Worm (Caenorhabditis elegans) whole organism, young adult: ENCODE data around the gene srw-17.

Experiments
- B0336.3 ChIP-seq: fragments of 200-800 bp; sonication (Bioruptor generic); IDR thresholded peaks from 2 replicates; pipeline ENCODE4 v1.3.6; 2022; ENCODE audit warnings: missing genetic modification characterization, missing compliant biosample characterization
- F37B4.10 ChIP-seq: fragments of 200-800 bp; sonication (Bioruptor generic); IDR thresholded peaks from 2 replicates; pipeline ENCODE4 v1.3.6; 2022; ENCODE audit warnings: missing genetic modification characterization, missing compliant biosample characterization
- F57C9.4 ChIP-seq: sonication (generic microtip); optimal IDR thresholded peaks from 2 replicates; lab custom pipeline; 2017; ENCODE audit warnings: mild to moderate bottlenecking, missing genetic modification characterization, missing compliant biosample characterization
- K11D2.4 ChIP-seq: fragments of 200-800 bp; sonication (Bioruptor generic); IDR thresholded peaks from 2 replicates; pipeline ENCODE4 v1.3.6; 2022; ENCODE audit warnings: missing genetic modification reagents, missing genetic modification characterization, missing compliant biosample characterization
- Y56A3A.18 ChIP-seq: fragments of 200-800 bp; sonication (Bioruptor generic); IDR thresholded peaks from 2 replicates; pipeline ENCODE4 v1.3.6; 2022; ENCODE audit warnings: missing genetic modification reagents, missing genetic modification characterization, missing compliant biosample characterization
- Y67H2A.10 ChIP-seq: fragments of 200-800 bp; sonication (Bioruptor generic); conservative IDR thresholded peaks from 2 replicates; pipeline ENCODE4 v1.3.6; 2022; ENCODE audit warnings: missing genetic modification reagents, missing genetic modification characterization, missing compliant biosample characterization
- ZK185.1 ChIP-seq: sonication (generic microtip); optimal IDR thresholded peaks from 2 replicates; lab custom pipeline; 2016; ENCODE audit warnings: mild to moderate bottlenecking, missing genetic modification characterization, missing compliant biosample characterization; ENCODE audit not compliant: poor library complexity, severe bottlenecking
- aptf-2 ChIP-seq: fragments of 200-800 bp; sonication (Bioruptor generic); conservative IDR thresholded peaks from 2 replicates; pipeline ENCODE4 v1.3.6; 2022; ENCODE audit warnings: missing genetic modification reagents, missing genetic modification characterization, missing compliant biosample characterization
- atf-7 ChIP-seq: sonication (generic microtip); optimal IDR thresholded peaks from 2 replicates; lab custom pipeline; 2017; ENCODE audit warnings: mild to moderate bottlenecking, missing genetic modification characterization, missing compliant biosample characterization
- bed-1 ChIP-seq: fragments of 200-800 bp; sonication (Bioruptor generic); IDR thresholded peaks from 2 replicates; pipeline ENCODE4 v1.3.6; 2022; ENCODE audit warnings: missing genetic modification reagents, missing genetic modification characterization, missing compliant biosample characterization
- bed-2 ChIP-seq: fragments of 200-800 bp; sonication (Bioruptor generic); IDR thresholded peaks from 2 replicates; pipeline ENCODE4 v1.3.6; 2022; ENCODE audit warnings: missing genetic modification reagents, missing genetic modification characterization, missing compliant biosample characterization
- ceh-58 ChIP-seq: fragments of 200-800 bp; sonication (Bioruptor generic); IDR thresholded peaks from 2 replicates; pipeline ENCODE4 v1.3.6; 2022; ENCODE audit warnings: missing genetic modification characterization, missing compliant biosample characterization
- ceh-79 ChIP-seq: sonication (generic microtip); optimal IDR thresholded peaks from 2 replicates; lab custom pipeline; 2017; ENCODE audit warnings: mild to moderate bottlenecking, missing genetic modification characterization, missing compliant biosample characterization
- chd-7 ChIP-seq: sonication (generic microtip); optimal IDR thresholded peaks from 2 replicates; lab custom pipeline; 2016; ENCODE audit warnings: mild to moderate bottlenecking, missing genetic modification characterization, moderate library complexity, missing compliant biosample characterization
- egl-18 ChIP-seq: fragments of 200-800 bp; sonication (Bioruptor generic); IDR thresholded peaks from 2 replicates; pipeline ENCODE4 v1.3.6; 2022; ENCODE audit warnings: missing genetic modification reagents, missing genetic modification characterization, missing compliant biosample characterization
- egl-44 ChIP-seq: fragments of 200-800 bp; sonication (Bioruptor generic); IDR thresholded peaks from 2 replicates; pipeline ENCODE4 v1.3.6; 2022; ENCODE audit warnings: missing genetic modification reagents, missing genetic modification characterization, missing compliant biosample characterization
- hlh-26 ChIP-seq: fragments of 200-800 bp; sonication (Bioruptor generic); conservative IDR thresholded peaks from 2 replicates; pipeline ENCODE4 v1.3.6; 2022; ENCODE audit warnings: missing genetic modification reagents, missing genetic modification characterization, missing compliant biosample characterization
- lag-1 ChIP-seq: fragments of 200-800 bp; sonication (Bioruptor generic); IDR thresholded peaks from 2 replicates; pipeline ENCODE4 v1.3.6; 2022; ENCODE audit warnings: missing genetic modification reagents, missing genetic modification characterization, missing compliant biosample characterization
- let-526 ChIP-seq: fragments of 200-800 bp; sonication (Bioruptor generic); IDR thresholded peaks from 2 replicates; pipeline ENCODE4 v1.3.6; 2022; ENCODE audit warnings: missing genetic modification reagents, missing genetic modification characterization, missing compliant biosample characterization
- lin-54 ChIP-seq: fragments of 200-800 bp; sonication (Bioruptor generic); optimal IDR thresholded peaks from 2 replicates; lab custom pipeline; 2018; ENCODE audit warnings: mild to moderate bottlenecking, missing genetic modification characterization, missing compliant biosample characterization
- madf-3 ChIP-seq: fragments of 200-800 bp; sonication (Bioruptor generic); IDR thresholded peaks from 2 replicates; pipeline ENCODE4 v1.3.6; 2022; ENCODE audit warnings: missing genetic modification reagents, missing genetic modification characterization, missing compliant biosample characterization
- madf-6 ChIP-seq: fragments of 200-800 bp; sonication (Bioruptor generic); IDR thresholded peaks from 2 replicates; pipeline ENCODE4 v1.3.6; 2022; ENCODE audit warnings: missing genetic modification reagents, missing genetic modification characterization, missing compliant biosample characterization
- madf-8 ChIP-seq: fragments of 200-800 bp; sonication (Bioruptor generic); conservative IDR thresholded peaks from 2 replicates; pipeline ENCODE4 v1.3.6; 2022; ENCODE audit warnings: missing genetic modification reagents, missing genetic modification characterization, missing compliant biosample characterization
- mcd-1 ChIP-seq: fragments of 200-800 bp; sonication (Bioruptor generic); IDR thresholded peaks from 2 replicates; pipeline ENCODE4 v1.3.6; 2022; ENCODE audit warnings: missing genetic modification reagents, missing genetic modification characterization, missing compliant biosample characterization
- mxl-1 ChIP-seq: sonication (generic microtip); optimal IDR thresholded peaks from 2 replicates; lab custom pipeline; 2016; ENCODE audit warnings: missing genetic modification characterization, missing compliant biosample characterization
- nfyb-1 ChIP-seq: fragments of 200-800 bp; sonication (Bioruptor generic); IDR thresholded peaks from 2 replicates; pipeline ENCODE4 v1.3.6; 2022; ENCODE audit warnings: missing genetic modification reagents, missing genetic modification characterization, missing compliant biosample characterization
- nhr-27 ChIP-seq: fragments of 200-800 bp; sonication (Bioruptor generic); optimal IDR thresholded peaks from 2 replicates; lab custom pipeline; 2018; ENCODE audit warnings: mild to moderate bottlenecking, missing genetic modification characterization, moderate library complexity, missing compliant biosample characterization
- nhr-80 ChIP-seq: sonication (generic microtip); optimal IDR thresholded peaks from 2 replicates; lab custom pipeline; 2016; ENCODE audit warnings: missing genetic modification characterization, missing compliant biosample characterization
- sea-2 ChIP-seq: fragments of 200-800 bp; sonication (Bioruptor generic); IDR thresholded peaks from 2 replicates; pipeline ENCODE4 v1.3.6; 2022; ENCODE audit warnings: missing genetic modification characterization, missing compliant biosample characterization
- snpc-1.1 ChIP-seq: sonication (generic microtip); optimal IDR thresholded peaks from 2 replicates; lab custom pipeline; 2017; ENCODE audit warnings: missing genetic modification characterization, mild to moderate bottlenecking, missing compliant biosample characterization, antibody characterized with exemption, moderate library complexity, missing genotype, missing genetic modification reagents; ENCODE audit not compliant: insufficient read depth
- snpc-3.4 ChIP-seq: sonication (generic microtip); optimal IDR thresholded peaks from 2 replicates; lab custom pipeline; 2017; ENCODE audit warnings: missing genetic modification characterization, mild to moderate bottlenecking, missing compliant biosample characterization, antibody characterized with exemption, moderate library complexity, missing genotype, missing genetic modification reagents
- zim-3 ChIP-seq: sonication (generic microtip); optimal IDR thresholded peaks from 2 replicates; lab custom pipeline; 2017; ENCODE audit warnings: mild to moderate bottlenecking, missing genetic modification characterization, moderate library complexity, missing compliant biosample characterization
- ztf-28 ChIP-seq: fragments of 200-800 bp; sonication (Bioruptor generic); IDR thresholded peaks from 2 replicates; pipeline ENCODE4 v1.3.6; 2022; ENCODE audit warnings: missing genetic modification reagents, missing genetic modification characterization, missing compliant biosample characterization
- ztf-3 ChIP-seq: fragments of 200-800 bp; sonication (Bioruptor generic); optimal IDR thresholded peaks from 2 replicates; lab custom pipeline; 2018; ENCODE audit warnings: mild to moderate bottlenecking, missing genetic modification characterization, missing compliant biosample characterization

Gene srw-17

DNA sequence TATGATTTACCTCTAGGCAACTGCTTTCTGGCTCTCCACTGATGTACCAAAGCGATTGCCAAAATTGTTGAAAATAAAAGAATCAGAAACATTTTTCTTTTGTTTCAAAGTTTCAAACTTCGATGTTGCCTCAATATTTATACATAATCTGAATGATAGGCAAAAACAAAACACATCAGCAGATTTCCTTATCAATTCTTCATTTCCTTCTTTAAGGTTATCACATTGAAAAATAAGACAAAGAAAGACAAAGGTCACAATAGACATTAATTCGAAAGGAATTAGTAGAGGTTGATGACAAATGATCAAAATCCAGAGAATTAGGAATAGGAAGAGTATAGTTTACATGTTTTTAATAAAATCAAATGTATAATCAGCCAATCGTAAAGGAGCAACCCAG lies 14.2 kb upstream of the srw-17 start, which contains the start of gene cyp-34A2:
Gene cyp-34A2 (minus strand): TSS at position 101 of the 400 bp plus-strand sequence.
- no peak for TF ChIP-seq bed-1
- TF ChIP-seq hlh-26 (GFP tag; lab: Robert Waterston, UW) = no peak
- no peak for TF ChIP-seq egl-18
- no peak for TF ChIP-seq snpc-3.4 (tag; lab: Kevin White, UChicago)

DNA sequence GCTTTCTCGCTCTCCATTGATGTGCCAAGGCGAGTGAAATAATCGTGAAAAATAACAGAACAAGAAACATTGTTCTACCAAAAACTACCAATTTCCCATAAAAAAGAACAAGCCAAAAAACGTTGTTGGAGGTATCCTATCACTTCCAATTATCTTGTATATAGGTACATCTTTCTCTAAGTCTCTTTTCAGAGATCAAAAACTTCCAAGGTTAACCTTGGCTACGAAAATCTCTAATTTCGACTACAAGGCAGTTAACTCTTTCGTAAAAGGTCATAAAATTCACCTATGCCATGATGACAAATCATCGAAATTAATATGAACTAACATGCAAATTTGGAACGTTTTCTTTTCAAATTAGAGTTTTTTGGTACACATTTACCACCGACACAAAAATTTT lies 11.0 kb upstream of the srw-17 start, which contains the start of gene cyp-34A1:
Gene cyp-34A1 (minus strand): TSS at position 101 of the 400 bp plus-strand sequence.
- TF ChIP-seq madf-6 (GFP tag; lab: Robert Waterston, UW) (no peak), bed-2 (GFP tag; lab: Robert Waterston, UW) (no peak), snpc-1.1 (tag; lab: Kevin White, UChicago) (no peak), F57C9.4 (tag; lab: Kevin White, UChicago) (no peak), aptf-2 (GFP tag; lab: Robert Waterston, UW) (no peak), lin-54 (no peak)
- TF ChIP-seq, all 124 proteins: peak for 0

DNA sequence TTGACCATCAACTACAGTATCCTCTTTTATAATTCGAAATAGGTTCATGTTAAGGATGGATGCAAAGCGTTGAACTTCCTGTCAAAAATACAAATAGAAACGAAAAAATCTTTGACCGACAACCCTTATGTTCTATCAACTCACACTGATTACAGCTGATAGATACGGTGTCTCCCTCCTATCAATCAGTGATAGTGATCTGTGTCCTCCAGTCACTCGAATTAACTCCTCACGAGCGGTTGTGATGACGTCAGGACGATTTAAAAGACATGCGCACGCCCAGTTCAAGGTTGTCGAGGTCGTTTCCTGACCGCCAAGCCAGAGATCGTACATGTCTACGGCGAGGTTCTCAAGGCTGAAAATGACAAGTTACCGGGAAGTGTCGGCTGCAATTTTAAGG lies 9.2 kb upstream of the srw-17 start:
- TF ChIP-seq nhr-80 (tag; lab: Kevin White, UChicago) = peak; percentile 59
- TF ChIP-seq mcd-1 (GFP tag; lab: Robert Waterston, UW) = no peak
- 0 out of 2 replicates have a peak, but pooled peaks have one; percentile 7 for TF ChIP-seq madf-3
- peak; percentile 89 for TF ChIP-seq atf-7 (tag; lab: Kevin White, UChicago)
- TF ChIP-seq bed-2 (GFP tag; lab: Robert Waterston, UW) = no peak
- TF ChIP-seq ztf-3 (GFP tag; lab: Kevin White, UChicago) = no peak
- TF ChIP-seq, all 124 proteins: peak for 3

DNA sequence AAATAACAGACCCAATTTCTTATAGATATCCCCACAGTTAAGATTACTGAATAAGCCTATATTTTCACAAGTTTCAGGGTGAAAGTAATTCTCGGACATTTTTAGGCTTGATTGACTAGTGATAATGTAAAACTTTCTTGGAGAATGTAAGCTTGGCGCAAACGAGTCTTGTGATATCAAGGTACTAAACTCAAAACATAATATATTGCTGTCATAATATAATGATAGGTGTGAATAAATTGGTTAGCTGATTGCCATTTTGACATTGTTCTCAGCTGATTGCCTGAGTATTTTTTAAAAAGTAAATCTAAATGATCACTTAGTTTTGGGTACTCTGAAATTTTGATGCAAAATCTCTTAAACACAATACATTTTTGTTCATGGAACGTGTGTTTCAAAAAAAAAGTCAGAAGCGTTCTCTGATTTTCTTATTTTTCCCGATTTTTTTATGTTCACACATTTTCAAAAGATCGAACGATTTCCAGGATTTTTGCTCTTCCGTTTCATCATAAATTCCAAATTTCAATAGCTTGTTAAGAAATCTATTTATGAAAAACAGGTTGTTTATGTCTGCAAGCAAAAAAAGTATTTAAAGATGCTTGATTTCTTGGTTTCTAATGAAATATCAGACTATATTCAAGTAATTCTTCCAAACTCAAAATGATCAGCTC lies 4.6 kb upstream of the srw-17 start, which contains the start of the genes srw-19 and srx-51:
Gene srw-19 (minus strand): TSS at position 101 of the 671 bp plus-strand sequence.
Gene srx-51 (plus strand): TSS at position 621 of the 671 bp plus-strand sequence.
- TF ChIP-seq chd-7 (no peak), ceh-79 (tag; lab: Kevin White, UChicago) (no peak), mcd-1 (GFP tag; lab: Robert Waterston, UW) (no peak), ztf-28 (no peak), nhr-27 (tag; lab: Kevin White, UChicago) (no peak), K11D2.4 (no peak), madf-8 (GFP tag; lab: Robert Waterston, UW) (no peak), F37B4.10 (GFP tag; lab: Robert Waterston, UW) (no peak), ZK185.1 (tag; lab: Kevin White, UChicago) (no peak), sea-2 (no peak), B0336.3 (GFP tag; lab: Robert Waterston, UW) (no peak), egl-44 (GFP tag; lab: Robert Waterston, UW) (no peak)
- TF ChIP-seq, all 124 proteins: peak for 0

DNA sequence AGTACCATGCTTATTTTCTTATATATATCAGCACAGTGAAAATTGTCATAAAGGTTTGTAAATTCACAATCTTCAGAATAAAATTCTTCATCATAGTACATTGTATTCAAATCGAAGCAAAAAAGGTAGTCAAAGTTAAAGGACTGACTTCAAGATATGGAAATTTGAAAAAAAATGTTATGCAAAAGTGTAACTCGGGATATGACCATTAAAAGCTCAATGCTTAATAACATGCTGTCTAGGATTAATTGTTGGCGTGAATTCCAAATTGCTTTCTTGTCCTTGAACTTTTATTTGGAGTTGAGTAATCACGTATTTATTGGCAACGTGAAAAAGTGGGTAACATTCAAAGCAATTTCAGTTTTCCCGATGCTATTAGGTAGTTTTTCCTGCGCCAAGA lies 2.1 kb downstream of the srw-17 start, which contains the start of gene srw-16:
Gene srw-16 (minus strand): TSS at position 101 of the 400 bp plus-strand sequence.
- no peak for TF ChIP-seq let-526
- TF ChIP-seq mcd-1 (GFP tag; lab: Robert Waterston, UW) = no peak
- no peak for TF ChIP-seq zim-3 (tag; lab: Kevin White, UChicago)
- no peak for TF ChIP-seq ceh-58 (GFP tag; lab: Robert Waterston, UW)
- no peak for TF ChIP-seq Y67H2A.10
- TF ChIP-seq nfyb-1 (GFP tag; lab: Robert Waterston, UW) = no peak
- TF ChIP-seq Y56A3A.18 (GFP tag; lab: Robert Waterston, UW) = no peak
- no peak for TF ChIP-seq egl-44 (GFP tag; lab: Robert Waterston, UW)
- no peak for TF ChIP-seq nhr-27 (tag; lab: Kevin White, UChicago)
- TF ChIP-seq mxl-1 (tag; lab: Kevin White, UChicago) = no peak
- TF ChIP-seq lag-1 (GFP tag; lab: Robert Waterston, UW) = no peak
- TF ChIP-seq F57C9.4 (tag; lab: Kevin White, UChicago) = no peak
